Comparison of ENCODE assay signal across 5 fruit fly cellular contexts in the genomic region with DNA sequence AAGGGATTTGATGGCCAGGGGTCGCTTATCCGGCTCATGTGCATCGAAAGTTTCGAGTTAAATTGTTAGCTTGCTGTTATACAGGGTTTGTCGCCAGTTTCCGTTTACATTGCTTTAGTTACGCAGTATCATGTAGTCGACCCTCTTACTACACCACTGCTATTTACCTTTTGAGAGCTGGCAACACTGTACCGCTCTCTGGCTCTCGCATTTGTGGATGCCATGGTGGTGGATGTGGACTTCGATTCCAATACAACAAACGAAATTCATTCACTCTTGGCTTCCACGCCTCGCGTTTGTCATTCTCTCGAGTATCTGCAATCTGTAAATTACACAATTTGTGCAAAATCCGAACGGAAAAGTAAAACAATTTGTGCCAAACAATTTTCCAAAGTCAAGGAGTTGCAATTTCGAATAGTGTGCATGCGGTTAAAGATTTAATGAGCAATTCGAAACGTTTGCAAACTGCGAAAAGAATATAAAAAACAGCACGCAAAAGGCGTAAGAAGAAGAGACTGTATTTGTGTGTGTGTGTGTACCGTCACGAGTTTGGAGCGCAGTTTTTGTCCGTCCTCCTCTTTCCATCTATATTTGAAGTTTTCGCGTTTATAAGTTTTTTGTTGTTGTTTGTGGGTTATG.
TF ChIP-seq lines count a peak whose summit lies in the region.

No protein-coding gene starts in this region.

TF ChIP-seq in whole organism, adult, 20 proteins besides CTCF, POLR2A, EP300 and RAD21 (continued from another document):
- peak; percentile 45 for TF ChIP-seq CG7101 (tag; optimal IDR thresholded peaks at IDR 0.05; lab: Kevin White, UChicago)
- peak; percentile 21 for TF ChIP-seq ovo (GFP tag; optimal IDR thresholded peaks at IDR 0.05; lab: Kevin White, UChicago)
- peak; percentile 73 for TF ChIP-seq Mnt (GFP tag; optimal IDR thresholded peaks at IDR 0.05; lab: Kevin White, UChicago)
- peak; percentile 46 for TF ChIP-seq CG11617 (GFP tag; optimal IDR thresholded peaks at IDR 0.05; lab: Kevin White, UChicago)
TF ChIP-seq in whole organism, adult: peak in this region for 15.

TF ChIP-seq in whole organism, embryonic, 481 proteins besides CTCF, POLR2A, EP300 and RAD21 (continued from another document and continues in another):
- TF ChIP-seq CG16779 (GFP tag; IDR thresholded peaks at IDR 0.05; lab: Robert Waterston, UW): no peak
- no peak for TF ChIP-seq ap (GFP tag; IDR thresholded peaks at IDR 0.05; lab: Robert Waterston, UW)
- peak; percentile 94 for TF ChIP-seq pros (GFP tag; optimal IDR thresholded peaks at IDR 0.05; lab: Kevin White, UChicago)
- no peak for TF ChIP-seq CG2202 (tag; optimal IDR thresholded peaks at IDR 0.05; lab: Kevin White, UChicago)
- TF ChIP-seq mld (GFP tag; IDR thresholded peaks at IDR 0.05; lab: Robert Waterston, UW; ENCODE audit: partially characterized antibody): peak; percentile 100
- no peak for TF ChIP-seq CG13775 (GFP tag; optimal IDR thresholded peaks at IDR 0.05; lab: Kevin White, UChicago)
- TF ChIP-seq CG6813 (GFP tag; optimal IDR thresholded peaks at IDR 0.05; lab: Kevin White, UChicago): no peak
- peak; percentile 100 for TF ChIP-seq CG7963 (GFP tag; IDR thresholded peaks at IDR 0.05; lab: Robert Waterston, UW; ENCODE audit: partially characterized antibody)
- no peak for TF ChIP-seq ewg (GFP tag; optimal IDR thresholded peaks at IDR 0.05; lab: Kevin White, UChicago)
- no peak for TF ChIP-seq Ravus (GFP tag; IDR thresholded peaks at IDR 0.05; lab: Robert Waterston, UW)
- TF ChIP-seq sd (tag; optimal IDR thresholded peaks at IDR 0.05; lab: Kevin White, UChicago): peak; percentile 71
- TF ChIP-seq schlank (tag; optimal IDR thresholded peaks at IDR 0.05; lab: Kevin White, UChicago): no peak
- TF ChIP-seq kah (GFP tag; optimal IDR thresholded peaks at IDR 0.05; lab: Kevin White, UChicago): no peak
- no peak for TF ChIP-seq CG15011 (GFP tag; optimal IDR thresholded peaks at IDR 0.05; lab: Kevin White, UChicago)
- TF ChIP-seq kni (GFP tag; optimal IDR thresholded peaks at IDR 0.05; lab: Kevin White, UChicago): peak; percentile 11
- TF ChIP-seq CG6175 (GFP tag; IDR thresholded peaks at IDR 0.05; lab: Robert Waterston, UW): no peak
- no peak for TF ChIP-seq Optix (GFP tag; IDR thresholded peaks at IDR 0.05; lab: Robert Waterston, UW)
- TF ChIP-seq gce (GFP tag; IDR thresholded peaks at IDR 0.05; lab: Robert Waterston, UW): no peak
- peak; percentile 25 for TF ChIP-seq tap (tag; optimal IDR thresholded peaks at IDR 0.05; lab: Kevin White, UChicago)
- no peak for TF ChIP-seq CG1792 (GFP tag; optimal IDR thresholded peaks at IDR 0.05; lab: Kevin White, UChicago)
- no peak for TF ChIP-seq unpg (GFP tag; optimal IDR thresholded peaks at IDR 0.05; lab: Kevin White, UChicago)
- TF ChIP-seq mirr (GFP tag; optimal IDR thresholded peaks at IDR 0.05; lab: Kevin White, UChicago): peak; percentile 57
- TF ChIP-seq Lpt (GFP tag; optimal IDR thresholded peaks at IDR 0.05; lab: Kevin White, UChicago): no peak
- TF ChIP-seq Ptx1 (GFP tag; IDR thresholded peaks at IDR 0.05; lab: Robert Waterston, UW): peak; percentile 40; the same call in 1 of the 2 replicates
- TF ChIP-seq Sry-β (GFP tag; optimal IDR thresholded peaks at IDR 0.05; lab: Kevin White, UChicago): no peak
- TF ChIP-seq CoRest (tag; optimal IDR thresholded peaks at IDR 0.05; lab: Kevin White, UChicago): no peak
- no peak for TF ChIP-seq CG10209 (GFP tag; optimal IDR thresholded peaks at IDR 0.05; lab: Kevin White, UChicago)
- no peak for TF ChIP-seq CG4820 (GFP tag; optimal IDR thresholded peaks at IDR 0.05; lab: Kevin White, UChicago)
- TF ChIP-seq grn (GFP tag; optimal IDR thresholded peaks at IDR 0.05; lab: Kevin White, UChicago): peak; percentile 50
- TF ChIP-seq CG14965 (GFP tag; optimal IDR thresholded peaks at IDR 0.05; lab: Kevin White, UChicago; ENCODE audit: borderline replicate concordance): no peak

TF ChIP-seq in whole organism, prepupa, 60 proteins besides CTCF, POLR2A, EP300 and RAD21 (continued from another document and continues in another):
- no peak for TF ChIP-seq pdm3 (GFP tag; optimal IDR thresholded peaks at IDR 0.05; lab: Kevin White, UChicago)
- peak; percentile 20 for TF ChIP-seq CG10669 (GFP tag; optimal IDR thresholded peaks at IDR 0.05; lab: Kevin White, UChicago)
- no peak for TF ChIP-seq Sox15 (GFP tag; optimal IDR thresholded peaks at IDR 0.05; lab: Kevin White, UChicago)
- peak; percentile 2 for TF ChIP-seq spab (GFP tag; optimal IDR thresholded peaks at IDR 0.05; lab: Kevin White, UChicago)
- peak in 1 of 2 experiments; percentile 13 for TF ChIP-seq salr (GFP tag; optimal IDR thresholded peaks at IDR 0.05; lab: Kevin White, UChicago)
- TF ChIP-seq CG3919 (GFP tag; optimal IDR thresholded peaks at IDR 0.05; lab: Kevin White, UChicago): peak; percentile 16
- TF ChIP-seq Ets96B (tag; optimal IDR thresholded peaks at IDR 0.05; lab: Kevin White, UChicago): no peak
- TF ChIP-seq achi (GFP tag; optimal IDR thresholded peaks at IDR 0.05; lab: Kevin White, UChicago): no peak
- no peak; the same call in 1 of the 2 replicates for TF ChIP-seq Gug (GFP tag; IDR thresholded peaks at IDR 0.05; lab: Robert Waterston, UW)
- TF ChIP-seq Eip78C (GFP tag; lab: Kevin White, UChicago): peak; percentile 85
- peak; percentile 45; the same call in 1 of the 2 replicates for TF ChIP-seq CG15336 (GFP tag; IDR thresholded peaks at IDR 0.05; lab: Robert Waterston, UW)
- peak; percentile 5 for TF ChIP-seq CG31627 (GFP tag; optimal IDR thresholded peaks at IDR 0.05; lab: Kevin White, UChicago)
- TF ChIP-seq CG6163 (GFP tag; IDR thresholded peaks at IDR 0.05; lab: Robert Waterston, UW): peak; percentile 37; the same call in 1 of the 3 replicates
- TF ChIP-seq Ets21C (GFP tag; optimal IDR thresholded peaks at IDR 0.05; lab: Kevin White, UChicago): no peak
- TF ChIP-seq CG9139 (GFP tag; optimal IDR thresholded peaks at IDR 0.05; lab: Kevin White, UChicago): peak; percentile 66
- TF ChIP-seq Sox102F (GFP tag; optimal IDR thresholded peaks at IDR 0.05; lab: Kevin White, UChicago): peak; percentile 51
- peak; percentile 19 for TF ChIP-seq Hr39 (GFP tag; optimal IDR thresholded peaks at IDR 0.05; lab: Kevin White, UChicago)
- TF ChIP-seq Met (GFP tag; optimal IDR thresholded peaks at IDR 0.05; lab: Kevin White, UChicago): no peak
- TF ChIP-seq CG32006 (GFP tag; optimal IDR thresholded peaks at IDR 0.05; lab: Kevin White, UChicago): no peak
- no peak for TF ChIP-seq fd59A (GFP tag; optimal IDR thresholded peaks at IDR 0.05; lab: Kevin White, UChicago)
- TF ChIP-seq CG7368 (GFP tag; optimal IDR thresholded peaks at IDR 0.05; lab: Kevin White, UChicago): no peak
- TF ChIP-seq topi (GFP tag; optimal IDR thresholded peaks at IDR 0.05; lab: Kevin White, UChicago): no peak
- TF ChIP-seq CG10631 (GFP tag; optimal IDR thresholded peaks at IDR 0.05; lab: Kevin White, UChicago): no peak
- no peak for TF ChIP-seq CG4318 (GFP tag; optimal IDR thresholded peaks at IDR 0.05; lab: Kevin White, UChicago)
- TF ChIP-seq Eip93F (GFP tag; optimal IDR thresholded peaks at IDR 0.05; lab: Kevin White, UChicago): peak; percentile 21
- TF ChIP-seq cyc (GFP tag; optimal IDR thresholded peaks at IDR 0.05; lab: Kevin White, UChicago): no peak
- TF ChIP-seq net (GFP tag; optimal IDR thresholded peaks at IDR 0.05; lab: Kevin White, UChicago): no peak
- no peak for TF ChIP-seq CG8632 (GFP tag; optimal IDR thresholded peaks at IDR 0.05; lab: Kevin White, UChicago)
- TF ChIP-seq CG11762 (GFP tag; optimal IDR thresholded peaks at IDR 0.05; lab: Kevin White, UChicago; ENCODE audit: insufficient read depth): no peak
- no peak for TF ChIP-seq CG11294 (GFP tag; IDR thresholded peaks at IDR 0.05; lab: Robert Waterston, UW)
- TF ChIP-seq CG6854 (GFP tag; optimal IDR thresholded peaks at IDR 0.05; lab: Kevin White, UChicago): peak; percentile 85

TF ChIP-seq in whole organism, pupa, 21 proteins besides CTCF, POLR2A, EP300 and RAD21 (continued from another document):
- TF ChIP-seq CG13204 (GFP tag; optimal IDR thresholded peaks at IDR 0.05; lab: Kevin White, UChicago) (no peak), CG4496 (GFP tag; IDR thresholded peaks at IDR 0.05; lab: Robert Waterston, UW) (peak; percentile 46; the same call in 1 of the 3 replicates), CG12605 (GFP tag; IDR thresholded peaks at IDR 0.05; lab: Robert Waterston, UW) (peak; percentile 72)

TF ChIP-seq in whole organism, wandering third instar larva, 38 proteins besides CTCF, POLR2A, EP300 and RAD21 (continued from another document):
- TF ChIP-seq h (GFP tag; optimal IDR thresholded peaks at IDR 0.05; lab: Kevin White, UChicago) (peak; percentile 16), woc (GFP tag; optimal IDR thresholded peaks at IDR 0.05; lab: Kevin White, UChicago) (peak; percentile 78), rgr (GFP tag; optimal IDR thresholded peaks at IDR 0.05; lab: Kevin White, UChicago) (no peak), fru (GFP tag; optimal IDR thresholded peaks at IDR 0.05; lab: Kevin White, UChicago) (peak; percentile 1)
